Fruit fly (Drosophila melanogaster): ENCODE measurements around the gene CG4036.

DNA sequence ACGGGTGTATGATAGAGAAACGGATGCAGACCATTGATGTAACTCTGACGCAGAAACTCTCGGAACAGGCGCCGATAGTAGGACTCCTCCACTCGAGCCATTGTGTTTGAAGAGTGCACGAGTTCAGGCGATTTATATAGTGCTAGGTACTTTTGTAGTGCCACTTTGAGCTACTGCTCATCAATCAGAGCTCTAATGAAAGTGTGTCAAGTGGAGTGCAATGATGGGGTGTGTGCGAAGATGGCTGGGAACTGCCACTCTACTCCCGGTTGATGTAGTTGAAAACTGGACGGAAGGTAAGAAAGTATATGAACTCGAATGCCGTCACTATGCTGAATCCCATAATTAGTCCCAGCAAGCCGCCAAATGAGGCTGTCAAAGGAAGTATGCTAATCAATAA is 19.8 kb upstream of the CG4036 start, which contains the start of gene ppk18:
- TF ChIP-seq lbe (GFP tag; optimal IDR thresholded peaks at IDR 0.05) (no peak), insv (GFP tag; optimal IDR thresholded peaks at IDR 0.05) (no peak), Bteb2 (GFP tag; optimal IDR thresholded peaks at IDR 0.05) (no peak), Camta (GFP tag; optimal IDR thresholded peaks at IDR 0.05) (no peak), Hmx (GFP tag; optimal IDR thresholded peaks at IDR 0.05) (no peak), Optix (GFP tag; IDR thresholded peaks at IDR 0.05) (no peak), CG4617 (GFP tag; optimal IDR thresholded peaks at IDR 0.05; ENCODE audit: borderline replicate concordance) (no peak)

Data from whole organism, embryonic.